Worm (Caenorhabditis elegans): ENCODE measurements around the gene gst-3.

gst-3 gene

DNA sequence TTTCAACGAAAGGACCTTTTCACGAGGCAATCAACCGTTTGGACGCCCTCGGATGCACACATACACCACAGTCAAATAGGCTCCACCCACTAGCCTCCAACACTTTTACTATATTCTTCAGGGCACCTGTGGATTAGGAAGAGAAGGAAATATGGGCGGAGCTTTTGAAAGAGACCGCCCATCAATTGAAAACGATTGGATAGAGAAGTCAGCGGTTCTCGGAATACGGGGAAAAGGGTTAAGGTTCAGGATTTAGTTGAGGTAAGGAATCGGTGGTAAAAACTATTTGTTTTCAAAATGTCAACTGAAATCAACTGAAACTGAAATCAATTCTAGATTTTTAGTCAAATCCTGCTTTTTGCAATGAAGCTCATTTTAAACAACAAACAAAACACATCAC lies 29.6 kb downstream of the gst-3 start, which contains the start of gene egl-38:
egl-38 (minus strand) TSS at position 101 of the 400 bp plus-strand sequence.
- TF ChIP-seq rec-8 (tag; optimal IDR thresholded peaks at IDR 0.05) (no peak), ccch-3 (GFP tag; optimal IDR thresholded peaks at IDR 0.05) (no peak), hmg-1.2 (GFP tag; IDR thresholded peaks at IDR 0.05) (no peak), snpc-3.4 (tag; optimal IDR thresholded peaks at IDR 0.05) (no peak), C06A6.2 (GFP tag; conservative IDR thresholded peaks at IDR 0.05) (no peak), gei-17 (GFP tag; optimal IDR thresholded peaks at IDR 0.05) (no peak), nhr-80 (tag; optimal IDR thresholded peaks at IDR 0.05) (no peak), rcor-1 (GFP tag; IDR thresholded peaks at IDR 0.05) (no peak), xnd-1 (tag; optimal IDR thresholded peaks at IDR 0.05) (no peak), lin-54 (GFP tag; optimal IDR thresholded peaks at IDR 0.05) (no peak), hlh-12 (tag; optimal IDR thresholded peaks at IDR 0.05) (no peak), B0261.1 (tag; optimal IDR thresholded peaks at IDR 0.05) (no peak), B0035.1 (tag; optimal IDR thresholded peaks at IDR 0.05) (no peak), lin-35 (GFP tag; optimal IDR thresholded peaks at IDR 0.05) (no peak), ztf-25 (GFP tag; IDR thresholded peaks at IDR 0.05) (no peak), bed-1 (GFP tag; IDR thresholded peaks at IDR 0.05) (no peak)

DNA sequence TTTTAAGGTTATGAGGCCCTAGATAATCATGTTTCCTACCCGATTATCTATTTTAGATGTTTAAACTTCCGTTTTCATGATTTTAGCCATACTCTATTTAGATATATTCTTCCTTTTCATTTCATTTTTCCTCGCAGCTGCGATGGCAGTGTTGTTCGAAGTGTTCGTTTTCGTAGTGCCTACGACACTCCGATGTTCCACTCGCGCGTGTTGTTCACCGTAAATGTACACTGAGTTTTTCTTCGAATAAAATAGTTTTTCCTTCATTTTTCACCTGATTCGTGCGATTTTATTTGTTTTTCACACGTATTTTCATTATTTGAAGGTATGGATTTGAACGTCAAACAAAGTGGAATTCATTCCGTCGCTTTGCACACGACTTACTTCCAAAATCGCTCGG lies 43.2 kb downstream of the gst-3 start, which contains the start of gene dis-3:
dis-3 (plus strand) TSS at position 322 of the 400 bp plus-strand sequence.
- no peak for TF ChIP-seq ceh-100 (GFP tag; IDR thresholded peaks at IDR 0.05)
- TF ChIP-seq mxl-1 (tag; optimal IDR thresholded peaks at IDR 0.05), result no peak
- TF ChIP-seq nfya-1 (tag; optimal IDR thresholded peaks at IDR 0.05; ENCODE audit: borderline replicate concordance, insufficient read depth), result no peak
- no peak for TF ChIP-seq ceh-40 (GFP tag; IDR thresholded peaks at IDR 0.05)
- no peak for TF ChIP-seq lin-35 (GFP tag; optimal IDR thresholded peaks at IDR 0.05)
- TF ChIP-seq F37B4.10 (GFP tag; IDR thresholded peaks at IDR 0.05), result no peak
- TF ChIP-seq athp-1 (tag; optimal IDR thresholded peaks at IDR 0.05), result no peak
- peak; percentile 88 for TF ChIP-seq attf-3 (GFP tag; conservative IDR thresholded peaks at IDR 0.05)
- no peak for TF ChIP-seq F49E8.2 (tag; optimal IDR thresholded peaks at IDR 0.05; ENCODE audit: insufficient read depth)

DNA sequence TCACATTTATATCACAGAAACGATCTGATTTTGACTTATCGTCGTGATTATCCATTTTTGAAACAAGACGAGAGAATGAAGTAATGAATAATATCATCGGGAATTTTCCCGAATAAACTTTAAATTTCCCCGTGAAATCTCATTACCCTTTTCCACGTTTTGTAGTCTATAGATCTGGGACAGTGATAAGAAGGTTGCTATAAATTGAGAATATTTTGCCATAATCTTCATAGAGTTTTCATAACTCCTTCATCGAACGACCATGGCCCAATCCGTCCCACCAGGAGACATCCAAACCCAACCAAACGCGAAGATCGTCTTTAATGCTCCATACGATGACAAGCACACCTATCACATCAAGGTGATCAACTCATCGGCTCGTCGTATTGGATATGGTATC lies 44.9 kb downstream of the gst-3 start, which contains the start of the genes C04G2.5 and msp-36:
C04G2.5 (minus strand) TSS at position 101 of the 400 bp plus-strand sequence.
msp-36 (plus strand) TSS at position 263 of the 400 bp plus-strand sequence.
- TF ChIP-seq lin-54 (GFP tag; optimal IDR thresholded peaks at IDR 0.05) (no peak), F10E7.11 (tag; optimal IDR thresholded peaks at IDR 0.05) (no peak), ceh-27 (GFP tag; optimal IDR thresholded peaks at IDR 0.05) (no peak), Y53G8AR.9 (GFP tag; conservative IDR thresholded peaks at IDR 0.05) (no peak), egl-18 (GFP tag; IDR thresholded peaks at IDR 0.05) (no peak), hmg-1.2 (GFP tag; IDR thresholded peaks at IDR 0.05) (no peak), Y67H2A.10 (GFP tag; conservative IDR thresholded peaks at IDR 0.05) (no peak), nhr-179 (tag; optimal IDR thresholded peaks at IDR 0.05) (no peak), akir-1 (GFP tag; optimal IDR thresholded peaks at IDR 0.05) (no peak), lag-1 (GFP tag; IDR thresholded peaks at IDR 0.05) (no peak), lin-40 (tag; optimal IDR thresholded peaks at IDR 0.05) (no peak), D2030.7 (GFP tag; IDR thresholded peaks at IDR 0.05) (no peak), ztf-28 (GFP tag; IDR thresholded peaks at IDR 0.05) (no peak), dpff-1 (tag; optimal IDR thresholded peaks at IDR 0.05) (no peak), attf-6 (GFP tag; IDR thresholded peaks at IDR 0.05) (no peak), dpl-1 (GFP tag; optimal IDR thresholded peaks at IDR 0.05) (no peak), T26A5.8 (tag; optimal IDR thresholded peaks at IDR 0.05) (no peak), snpc-4 (GFP tag; optimal IDR thresholded peaks at IDR 0.05) (no peak), snpc-4 (tag; optimal IDR thresholded peaks at IDR 0.05) (no peak), ztf-3 (GFP tag; optimal IDR thresholded peaks at IDR 0.05) (no peak), F52B5.7 (tag; optimal IDR thresholded peaks at IDR 0.05) (no peak)

Measured in whole organism, young adult.